Worm (Caenorhabditis elegans) whole organism, mixed stage, embryonic: ENCODE data around the gene dhs-20.

ENCODE experiments used
- M03D4.4 ChIP-seq: sonication (generic microtip); optimal IDR thresholded peaks from 2 replicates; lab custom pipeline; 2017; ENCODE audit warnings: mild to moderate bottlenecking, missing genetic modification characterization, missing compliant biosample characterization
- bed-3 ChIP-seq: fragments of 200-800 bp; sonication (Bioruptor generic); optimal IDR thresholded peaks from 3 replicates; lab custom pipeline; 2018; ENCODE audit warnings: mild to moderate bottlenecking, missing genetic modification characterization, moderate library complexity, missing compliant biosample characterization
- blmp-1 ChIP-seq: fragments of 150-350 bp; optimal IDR thresholded peaks from 2 replicates; lab custom pipeline; 2014; ENCODE audit warnings: missing biosample characterization, missing genetic modification characterization
- ceh-39 ChIP-seq: fragments of 150-350 bp; optimal IDR thresholded peaks from 2 replicates; lab custom pipeline; 2014; ENCODE audit warnings: missing biosample characterization, missing genetic modification characterization
- ceh-43 ChIP-seq: fragments of 200-800 bp; sonication (Bioruptor generic); optimal IDR thresholded peaks from 2 replicates; lab custom pipeline; 2018; ENCODE audit warnings: mild to moderate bottlenecking, missing genetic modification characterization, moderate library complexity, missing compliant biosample characterization
- ceh-83 ChIP-seq: fragments of 200-800 bp; sonication (Bioruptor generic); optimal IDR thresholded peaks from 2 replicates; lab custom pipeline; 2018; ENCODE audit warnings: mild to moderate bottlenecking, missing genetic modification characterization, missing compliant biosample characterization
- ces-1 ChIP-seq: fragments of 150-350 bp; optimal IDR thresholded peaks from 2 replicates; lab custom pipeline; 2014; ENCODE audit warnings: missing biosample characterization, missing genetic modification reagents, missing genetic modification characterization
- cnd-1 ChIP-seq: fragments of 200-800 bp; sonication (Bioruptor generic); optimal IDR thresholded peaks from 2 replicates; lab custom pipeline; 2018; ENCODE audit warnings: mild to moderate bottlenecking, missing genetic modification characterization, missing compliant biosample characterization
- drap-1 ChIP-seq: fragments of 200-800 bp; sonication (Bioruptor generic); optimal IDR thresholded peaks from 3 replicates; lab custom pipeline; 2018; ENCODE audit warnings: mild to moderate bottlenecking, missing genetic modification characterization, missing compliant biosample characterization
- elt-1 ChIP-seq: sonication (generic microtip); optimal IDR thresholded peaks from 2 replicates; lab custom pipeline; 2017; ENCODE audit warnings: missing genetic modification characterization, mild to moderate bottlenecking, missing compliant biosample characterization, antibody characterized with exemption, moderate library complexity, borderline replicate concordance; ENCODE audit not compliant: insufficient read depth
- elt-3 ChIP-seq: fragments of 150-350 bp; optimal IDR thresholded peaks from 2 replicates; lab custom pipeline; 2014; ENCODE audit warnings: missing biosample characterization, missing genetic modification characterization
- hlh-1 ChIP-seq: fragments of 150-350 bp; optimal IDR thresholded peaks from 2 replicates; lab custom pipeline; 2014; ENCODE audit warnings: missing biosample characterization, missing genetic modification reagents, missing genetic modification characterization
- lin-13 ChIP-seq: fragments of 150-350 bp; optimal IDR thresholded peaks from 2 replicates; lab custom pipeline; 2014; ENCODE audit warnings: missing biosample characterization, missing genetic modification characterization
- lsy-2 ChIP-seq: fragments of 150-350 bp; optimal IDR thresholded peaks from 2 replicates; lab custom pipeline; 2014; ENCODE audit warnings: missing biosample characterization, missing genetic modification characterization
- mab-5 ChIP-seq: fragments of 150-350 bp; optimal IDR thresholded peaks from 2 replicates; lab custom pipeline; 2014; ENCODE audit warnings: missing biosample characterization, missing genetic modification characterization
- mep-1 ChIP-seq: fragments of 150-350 bp; optimal IDR thresholded peaks from 2 replicates; lab custom pipeline; 2017; ENCODE audit warnings: missing biosample characterization, missing genetic modification reagents, missing genetic modification characterization, inconsistent platforms
- mls-2 ChIP-seq: sonication (generic microtip); optimal IDR thresholded peaks from 2 replicates; lab custom pipeline; 2016; ENCODE audit warnings: mild to moderate bottlenecking, missing genetic modification characterization, moderate library complexity, missing compliant biosample characterization
- nhr-2 ChIP-seq: fragments of 150-350 bp; optimal IDR thresholded peaks from 2 replicates; lab custom pipeline; 2014; ENCODE audit warnings: missing biosample characterization, missing genetic modification characterization
- nhr-237 ChIP-seq: fragments of 150-350 bp; optimal IDR thresholded peaks from 2 replicates; lab custom pipeline; 2014; ENCODE audit warnings: missing biosample characterization, missing genetic modification characterization
- nhr-28 ChIP-seq: fragments of 150-350 bp; optimal IDR thresholded peaks from 2 replicates; lab custom pipeline; 2014; ENCODE audit warnings: missing biosample characterization, missing genetic modification characterization
- nhr-76 ChIP-seq: sonication (generic microtip); optimal IDR thresholded peaks from 2 replicates; lab custom pipeline; 2017; ENCODE audit warnings: missing biosample characterization, missing genetic modification characterization
- pha-4 ChIP-seq: fragments of 150-350 bp; optimal IDR thresholded peaks from 2 replicates; lab custom pipeline; 2018; ENCODE audit warnings: missing biosample characterization, missing genetic modification reagents, missing genetic modification characterization
- sem-2 ChIP-seq: fragments of 200-800 bp; sonication (Bioruptor generic); optimal IDR thresholded peaks from 2 replicates; lab custom pipeline; 2018; ENCODE audit warnings: mild to moderate bottlenecking, missing genetic modification characterization, missing compliant biosample characterization
- snpc-4 ChIP-seq: fragments of 150-350 bp; optimal IDR thresholded peaks from 2 replicates; lab custom pipeline; 2014; ENCODE audit warnings: missing biosample characterization, missing genetic modification characterization
- sptf-1 ChIP-seq: sonication (generic microtip); optimal IDR thresholded peaks from 2 replicates; lab custom pipeline; 2017; ENCODE audit warnings: mild to moderate bottlenecking, missing genetic modification characterization, moderate library complexity, missing compliant biosample characterization
- tbx-8 ChIP-seq: fragments of 200-800 bp; sonication (Bioruptor generic); optimal IDR thresholded peaks from 2 replicates; lab custom pipeline; 2018; ENCODE audit warnings: mild to moderate bottlenecking, missing genetic modification characterization, moderate library complexity, missing compliant biosample characterization
- unc-120 ChIP-seq: sonication (generic microtip); optimal IDR thresholded peaks from 2 replicates; lab custom pipeline; 2017; ENCODE audit warnings: missing genetic modification characterization, missing compliant biosample characterization; ENCODE audit not compliant: poor library complexity, severe bottlenecking
- unc-39 ChIP-seq: fragments of 150-350 bp; optimal IDR thresholded peaks from 2 replicates; lab custom pipeline; 2014; ENCODE audit warnings: missing biosample characterization, missing genetic modification characterization
- zip-8 ChIP-seq: fragments of 150-350 bp; optimal IDR thresholded peaks from 2 replicates; lab custom pipeline; 2014; ENCODE audit warnings: missing biosample characterization, missing genetic modification characterization
- ztf-11 ChIP-seq: fragments of 150-350 bp; optimal IDR thresholded peaks from 2 replicates; lab custom pipeline; 2014; ENCODE audit warnings: missing biosample characterization, missing genetic modification characterization

dhs-20 gene

DNA sequence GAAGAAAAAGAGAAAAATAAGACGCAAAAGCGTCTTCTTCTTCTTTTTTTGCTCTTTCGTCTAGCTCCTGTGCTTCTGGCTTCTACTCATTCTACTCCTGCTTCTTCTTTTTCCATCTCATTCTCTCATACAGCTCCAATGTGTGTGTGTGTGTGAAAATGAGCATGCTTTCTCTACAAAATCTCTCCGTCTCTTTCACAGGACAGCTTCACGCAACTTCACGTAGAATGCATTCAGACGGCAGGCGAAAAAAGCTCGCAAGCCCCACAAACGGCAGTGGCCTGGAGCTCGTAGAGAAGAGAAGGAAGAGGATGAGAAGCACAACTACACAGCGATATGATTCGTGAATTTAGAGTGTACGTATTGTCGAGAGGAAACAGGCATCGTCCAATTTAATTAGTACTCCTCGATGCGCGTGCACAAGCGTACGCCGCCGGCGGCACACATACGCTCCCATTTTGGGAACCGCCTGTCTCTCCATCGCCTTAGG lies 37.0 kb upstream of the dhs-20 start:
- TF ChIP-seq cnd-1 = no peak
- no peak for TF ChIP-seq blmp-1 (tag; lab: Kevin White, UChicago)
- TF ChIP-seq M03D4.4 = no peak
- peak; percentile 48 for TF ChIP-seq unc-120 (tag; lab: Kevin White, UChicago)
- no peak for TF ChIP-seq nhr-28 (tag; lab: Kevin White, UChicago)
- TF ChIP-seq mep-1 (tag; lab: Kevin White, UChicago) = peak; percentile 0
- TF ChIP-seq mls-2 (tag; lab: Kevin White, UChicago) = peak; percentile 57
- TF ChIP-seq nhr-2 = no peak
- TF ChIP-seq drap-1 (GFP tag; lab: Kevin White, UChicago) = peak; percentile 38
- TF ChIP-seq ces-1 = peak; percentile 96
- no peak for TF ChIP-seq sem-2 (GFP tag; lab: Kevin White, UChicago)

DNA sequence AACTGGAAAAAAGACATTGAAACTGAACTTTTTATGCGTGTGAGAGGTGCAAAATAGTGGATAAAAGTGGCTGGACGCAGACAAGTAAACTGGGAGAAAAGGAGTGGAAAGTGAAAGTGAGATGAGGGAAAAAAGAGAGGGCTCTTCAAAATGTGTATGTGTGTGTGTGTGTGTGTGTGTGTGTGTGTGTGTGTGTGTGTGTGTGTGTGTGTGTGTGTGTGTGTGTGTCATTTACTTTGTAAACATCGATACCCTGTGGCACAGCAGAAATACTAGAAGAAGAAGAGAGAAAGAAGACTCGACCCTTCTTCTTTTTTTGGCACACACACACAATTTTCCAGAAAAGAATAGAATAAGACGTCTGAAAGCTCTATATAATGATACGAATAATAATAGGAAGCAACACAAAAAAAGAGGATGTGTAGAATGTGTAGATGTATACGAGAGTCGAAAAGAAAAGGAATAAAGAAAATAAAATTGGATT lies 34.3 kb upstream of the dhs-20 start:
- TF ChIP-seq ceh-83 (GFP tag; lab: Kevin White, UChicago) (peak; percentile 32), mab-5 (tag; lab: Kevin White, UChicago) (no peak), sptf-1 (peak; percentile 41), M03D4.4 (peak; percentile 53), ces-1 (peak; percentile 70), zip-8 (tag; lab: Kevin White, UChicago) (no peak), nhr-76 (tag; lab: Kevin White, UChicago) (no peak), ceh-39 (tag; lab: Kevin White, UChicago) (no peak), bed-3 (no peak), nhr-237 (tag; lab: Kevin White, UChicago) (no peak), cnd-1 (no peak), tbx-8 (GFP tag; lab: Kevin White, UChicago) (no peak), unc-39 (tag; lab: Kevin White, UChicago) (no peak), mep-1 (tag; lab: Kevin White, UChicago) (no peak), hlh-1 (tag; lab: Kevin White, UChicago) (no peak), snpc-4 (no peak), drap-1 (GFP tag; lab: Kevin White, UChicago) (peak; percentile 23), unc-120 (tag; lab: Kevin White, UChicago) (peak; percentile 13), mls-2 (tag; lab: Kevin White, UChicago) (peak; percentile 24), sem-2 (GFP tag; lab: Kevin White, UChicago) (no peak), lin-13 (tag; lab: Kevin White, UChicago) (no peak), nhr-28 (tag; lab: Kevin White, UChicago) (no peak), pha-4 (tag; lab: Kevin White, UChicago) (peak; percentile 34)
- TF ChIP-seq, all 35 proteins: peak for 8

DNA sequence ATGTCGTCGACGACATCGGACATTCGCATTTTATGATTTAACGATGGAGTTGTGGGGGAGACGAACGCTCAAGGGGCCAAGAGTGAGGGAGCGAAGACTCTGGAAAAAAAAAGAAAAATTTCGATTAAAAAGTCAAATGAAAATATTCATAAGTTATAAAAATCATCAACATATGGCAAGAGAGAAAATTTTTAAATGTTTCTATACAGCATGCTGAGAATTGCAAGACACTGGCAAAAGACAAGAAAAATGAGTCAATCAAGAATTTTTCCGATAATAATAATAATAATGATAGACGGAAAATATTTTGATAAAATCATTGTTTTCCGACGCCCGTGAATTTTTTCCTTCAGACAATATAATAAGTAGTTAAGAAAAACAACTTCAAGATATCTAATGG lies 32.8 kb upstream of the dhs-20 start, which contains the start of gene sipa-1:
Gene sipa-1 (minus strand): TSS at position 101 of the 400 bp plus-strand sequence.
- TF ChIP-seq elt-3 (no peak), ztf-11 (no peak)

DNA sequence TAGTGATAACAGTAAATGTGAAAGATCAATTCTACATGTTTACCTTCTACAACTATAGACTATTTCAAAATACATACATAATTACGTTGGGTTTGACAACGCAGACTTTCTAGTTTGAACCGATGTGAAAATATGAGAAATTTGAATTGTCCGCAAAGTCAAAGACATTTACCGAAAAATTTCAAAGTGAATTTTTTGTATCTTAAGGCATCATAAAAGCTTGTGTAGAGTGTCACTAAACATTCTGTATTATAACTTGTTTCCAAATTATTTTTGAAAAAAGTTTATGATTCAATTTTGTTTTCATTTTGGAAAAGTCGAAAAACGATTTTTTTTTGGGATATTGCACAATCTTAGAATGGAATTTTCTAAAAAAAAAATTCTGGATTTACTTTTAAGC lies 31.2 kb upstream of the dhs-20 start:
- TF ChIP-seq unc-120 (tag; lab: Kevin White, UChicago) (no peak), zip-8 (tag; lab: Kevin White, UChicago) (no peak)

DNA sequence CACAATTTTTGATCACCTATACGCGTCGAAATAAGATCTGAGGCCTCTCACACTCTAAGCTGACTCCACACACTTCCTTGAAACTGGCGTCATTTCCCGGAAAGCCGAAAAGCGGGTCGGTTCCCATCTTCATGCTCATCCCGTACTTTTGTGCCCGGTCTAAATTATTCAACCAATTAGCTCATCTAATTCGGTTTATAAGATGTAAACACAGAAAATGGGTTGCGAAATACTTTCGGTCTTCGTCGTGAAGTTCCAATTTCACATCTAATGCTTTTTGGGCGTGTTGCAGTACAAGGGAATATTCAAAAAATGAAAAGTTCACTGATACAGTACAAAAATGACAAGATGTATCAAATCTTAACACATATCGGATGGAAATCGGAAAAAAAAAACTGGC lies 26.8 kb upstream of the dhs-20 start:
- TF ChIP-seq mep-1 (tag; lab: Kevin White, UChicago) (no peak), ces-1 (peak; percentile 6)
- TF ChIP-seq, all 35 proteins: peak for 1

DNA sequence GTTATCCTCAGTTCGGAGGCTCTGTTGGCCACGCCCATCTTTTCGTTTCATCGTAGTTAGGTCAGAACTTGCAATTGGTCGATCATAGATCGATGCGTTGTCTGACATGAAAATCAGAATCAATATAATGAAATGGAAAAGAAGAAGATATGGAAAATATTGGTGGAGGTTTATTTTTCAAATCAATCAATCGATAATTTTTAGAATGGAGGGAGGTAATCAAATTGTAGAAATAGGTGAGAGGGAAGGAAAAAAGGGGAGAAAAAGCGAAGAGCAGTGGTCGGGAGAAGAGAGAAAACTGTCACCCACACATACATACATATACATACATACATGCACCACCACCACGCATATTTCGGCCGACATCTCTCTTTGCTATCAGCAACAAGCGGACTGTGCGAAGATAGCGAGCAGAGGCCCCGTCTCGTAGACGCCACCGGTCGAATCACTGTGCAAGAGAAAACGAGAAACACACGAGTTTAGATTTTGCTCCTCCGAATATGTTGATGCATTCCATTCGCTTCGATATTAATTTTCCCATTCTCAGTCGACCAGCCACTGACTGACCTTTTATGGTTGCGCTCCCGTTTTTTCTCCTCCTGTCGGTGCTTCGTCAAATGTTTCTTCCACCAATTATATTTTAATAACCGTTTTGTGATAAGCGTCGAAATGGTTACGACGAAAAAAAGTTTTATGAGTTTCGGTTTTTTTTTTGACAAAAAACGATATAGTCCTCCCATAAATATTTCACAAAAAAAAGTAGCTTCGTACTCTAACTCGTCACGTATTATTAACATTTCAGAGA lies 25.1 kb upstream of the dhs-20 start, which contains the start of gene F35B12.10:
Gene F35B12.10 (minus strand): TSS at position 51 of the 805 bp plus-strand sequence.
- TF ChIP-seq lsy-2 (tag; lab: Kevin White, UChicago) (no peak), cnd-1 (no peak), nhr-76 (tag; lab: Kevin White, UChicago) (no peak), sem-2 (GFP tag; lab: Kevin White, UChicago) (no peak), drap-1 (GFP tag; lab: Kevin White, UChicago) (no peak), lin-13 (tag; lab: Kevin White, UChicago) (no peak), mab-5 (tag; lab: Kevin White, UChicago) (no peak), hlh-1 (tag; lab: Kevin White, UChicago) (no peak), M03D4.4 (no peak), zip-8 (tag; lab: Kevin White, UChicago) (no peak), elt-3 (no peak), ceh-83 (GFP tag; lab: Kevin White, UChicago) (no peak), mls-2 (tag; lab: Kevin White, UChicago) (no peak), unc-39 (tag; lab: Kevin White, UChicago) (no peak), sptf-1 (no peak), blmp-1 (tag; lab: Kevin White, UChicago) (no peak), ces-1 (no peak), ceh-43 (GFP tag; lab: Kevin White, UChicago) (no peak), nhr-237 (tag; lab: Kevin White, UChicago) (no peak), elt-1 (tag; lab: Kevin White, UChicago) (no peak)
- TF ChIP-seq, all 35 proteins: peak for 0
